Worm (Caenorhabditis elegans) whole organism, late embryonic: ENCODE measurements around the gene fcho-1.

Source experiments
- C08G9.2 ChIP-seq: sonication (generic microtip); optimal IDR thresholded peaks from 2 replicates; lab custom pipeline; 2016; ENCODE audit warnings: mild to moderate bottlenecking, missing genetic modification characterization, moderate library complexity, missing compliant biosample characterization
- C38D4.7 ChIP-seq: fragments of 200-800 bp; sonication (Bioruptor generic); optimal IDR thresholded peaks from 2 replicates; lab custom pipeline; 2018; ENCODE audit warnings: mild to moderate bottlenecking, missing genetic modification characterization, moderate library complexity, missing compliant biosample characterization
- F13H6.1 ChIP-seq: sonication (generic microtip); optimal IDR thresholded peaks from 2 replicates; lab custom pipeline; 2016; ENCODE audit warnings: missing genetic modification characterization, missing compliant biosample characterization
- ama-1 ChIP-seq: fragments of 150-350 bp; optimal IDR thresholded peaks from 2 replicates; lab custom pipeline; 2014
- ceh-14 ChIP-seq: sonication (generic microtip); optimal IDR thresholded peaks from 2 replicates; lab custom pipeline; 2016; ENCODE audit warnings: missing genotype, missing genetic modification characterization, missing compliant biosample characterization
- ceh-2 ChIP-seq: sonication (generic microtip); optimal IDR thresholded peaks from 2 replicates; lab custom pipeline; 2016; ENCODE audit warnings: missing genotype, missing genetic modification characterization, missing compliant biosample characterization
- ceh-24 ChIP-seq: sonication (generic microtip); optimal IDR thresholded peaks from 2 replicates; lab custom pipeline; 2016; ENCODE audit warnings: mild to moderate bottlenecking, missing genetic modification characterization, missing compliant biosample characterization
- ceh-34 ChIP-seq: sonication (generic microtip); optimal IDR thresholded peaks from 2 replicates; lab custom pipeline; 2016; ENCODE audit warnings: mild to moderate bottlenecking, missing genetic modification characterization, missing compliant biosample characterization
- dmd-4 ChIP-seq: sonication (generic microtip); optimal IDR thresholded peaks from 2 replicates; lab custom pipeline; 2016; ENCODE audit warnings: borderline replicate concordance, missing genetic modification characterization, missing compliant biosample characterization
- elt-2 ChIP-seq: sonication (generic microtip); optimal IDR thresholded peaks from 2 replicates; lab custom pipeline; 2016; ENCODE audit warnings: missing genetic modification reagents, missing genetic modification characterization, missing compliant biosample characterization
- hlh-30 ChIP-seq: sonication (generic microtip); optimal IDR thresholded peaks from 2 replicates; lab custom pipeline; 2017; ENCODE audit warnings: antibody characterized with exemption, missing genetic modification characterization, missing compliant biosample characterization; ENCODE audit not compliant: insufficient read depth
- lim-6 ChIP-seq: sonication (generic microtip); optimal IDR thresholded peaks from 2 replicates; lab custom pipeline; 2016; ENCODE audit warnings: missing genetic modification characterization, missing compliant biosample characterization
- rnt-1 ChIP-seq: sonication (generic microtip); optimal IDR thresholded peaks from 2 replicates; lab custom pipeline; 2016; ENCODE audit warnings: missing genetic modification characterization, missing compliant biosample characterization
- tbx-2 ChIP-seq: sonication (generic microtip); optimal IDR thresholded peaks from 2 replicates; lab custom pipeline; 2016; ENCODE audit warnings: missing genetic modification characterization, missing compliant biosample characterization

ce11 chrII:1341416-1341815 is 31.1 kb downstream of the fcho-1 start:
- no peak for TF ChIP-seq C38D4.7 (GFP tag; lab: Kevin White, UChicago)
- no peak for TF ChIP-seq dmd-4 (tag; lab: Kevin White, UChicago)
- no peak for TF ChIP-seq ceh-24 (tag; lab: Kevin White, UChicago)
- no peak for TF ChIP-seq rnt-1 (tag; lab: Kevin White, UChicago)
- TF ChIP-seq lim-6 (tag; lab: Kevin White, UChicago): no peak
- no peak for TF ChIP-seq elt-2 (tag; lab: Kevin White, UChicago)
- no peak for TF ChIP-seq F13H6.1 (tag; lab: Kevin White, UChicago)
- no peak for TF ChIP-seq ceh-14 (tag; lab: Kevin White, UChicago)
- TF ChIP-seq ama-1 (lab: Kevin White, UChicago): no peak
- TF ChIP-seq hlh-30: no peak
- TF ChIP-seq C08G9.2: no peak
- no peak for TF ChIP-seq ceh-34 (tag; lab: Kevin White, UChicago)
- TF ChIP-seq ceh-2: no peak
- no peak for TF ChIP-seq tbx-2 (tag; lab: Kevin White, UChicago)
